Worm (Caenorhabditis elegans) whole organism, young adult: ENCODE data around the gene tag-209.

Experiments used
- D2030.7 ChIP-seq: fragments of 200-800 bp; sonication (Bioruptor generic); IDR thresholded peaks from 2 replicates; pipeline ENCODE4 v1.3.6; 2022; ENCODE audit warnings: missing genetic modification reagents, missing genetic modification characterization, missing compliant biosample characterization
- F10E7.11 ChIP-seq: sonication (generic microtip); optimal IDR thresholded peaks from 2 replicates; lab custom pipeline; 2017; ENCODE audit warnings: mild to moderate bottlenecking, missing genetic modification characterization, moderate library complexity, missing compliant biosample characterization
- F33H1.4 ChIP-seq: fragments of 200-800 bp; sonication (Bioruptor generic); IDR thresholded peaks from 2 replicates; pipeline ENCODE4 v1.3.6; 2022; ENCODE audit warnings: missing genetic modification reagents, missing genetic modification characterization, missing compliant biosample characterization
- F49E8.2 ChIP-seq: sonication (generic microtip); optimal IDR thresholded peaks from 3 replicates; lab custom pipeline; 2017; ENCODE audit warnings: missing genetic modification characterization, mild to moderate bottlenecking, missing compliant biosample characterization, antibody characterized with exemption, moderate library complexity; ENCODE audit not compliant: insufficient read depth
- F52B5.7 ChIP-seq: sonication (generic microtip); optimal IDR thresholded peaks from 2 replicates; lab custom pipeline; 2016; ENCODE audit warnings: mild to moderate bottlenecking, missing genetic modification characterization, missing compliant biosample characterization
- Y53G8AR.9 ChIP-seq: fragments of 200-800 bp; sonication (Bioruptor generic); conservative IDR thresholded peaks from 2 replicates; pipeline ENCODE4 v1.3.6; 2022; ENCODE audit warnings: missing genetic modification reagents, missing genetic modification characterization, missing compliant biosample characterization
- Y79H2A.3 ChIP-seq: fragments of 200-800 bp; sonication (Bioruptor generic); conservative IDR thresholded peaks from 2 replicates; pipeline ENCODE4 v1.3.6; 2022; ENCODE audit warnings: missing genetic modification reagents, missing genetic modification characterization, missing compliant biosample characterization
- Y95B8A.8 ChIP-seq: fragments of 200-800 bp; sonication (Bioruptor generic); IDR thresholded peaks from 2 replicates; pipeline ENCODE4 v1.3.6; 2022; ENCODE audit warnings: missing genetic modification reagents, missing genetic modification characterization, missing compliant biosample characterization
- aptf-3 ChIP-seq: fragments of 200-800 bp; sonication (Bioruptor generic); IDR thresholded peaks from 2 replicates; pipeline ENCODE4 v1.3.6; 2022; ENCODE audit warnings: missing genetic modification characterization, missing compliant biosample characterization
- athp-1 ChIP-seq: sonication (generic microtip); optimal IDR thresholded peaks from 2 replicates; lab custom pipeline; 2017; ENCODE audit warnings: mild to moderate bottlenecking, missing genetic modification characterization, missing compliant biosample characterization
- attf-5 ChIP-seq: fragments of 200-800 bp; sonication (Bioruptor generic); optimal IDR thresholded peaks from 2 replicates; lab custom pipeline; 2018; ENCODE audit warnings: mild to moderate bottlenecking, missing genetic modification characterization, missing compliant biosample characterization
- ceh-40 ChIP-seq: fragments of 200-800 bp; sonication (Bioruptor generic); IDR thresholded peaks from 2 replicates; pipeline ENCODE4 v1.3.6; 2022; ENCODE audit warnings: missing genetic modification characterization, missing compliant biosample characterization
- dox-1 ChIP-seq: fragments of 200-800 bp; sonication (Bioruptor generic); IDR thresholded peaks from 2 replicates; pipeline ENCODE4 v1.3.6; 2022; ENCODE audit warnings: missing genetic modification reagents, missing genetic modification characterization, missing compliant biosample characterization
- dpff-1 ChIP-seq: sonication (generic microtip); optimal IDR thresholded peaks from 2 replicates; lab custom pipeline; 2017; ENCODE audit warnings: mild to moderate bottlenecking, missing genetic modification characterization, missing compliant biosample characterization
- egrh-3 ChIP-seq: fragments of 200-800 bp; sonication (Bioruptor generic); IDR thresholded peaks from 2 replicates; pipeline ENCODE4 v1.3.6; 2022; ENCODE audit warnings: missing genetic modification reagents, missing genetic modification characterization, missing compliant biosample characterization
- him-1 ChIP-seq: sonication (generic microtip); optimal IDR thresholded peaks from 2 replicates; lab custom pipeline; 2016; ENCODE audit warnings: missing genotype, missing genetic modification reagents, missing genetic modification characterization, missing compliant biosample characterization
- hlh-26 ChIP-seq: fragments of 200-800 bp; sonication (Bioruptor generic); conservative IDR thresholded peaks from 2 replicates; pipeline ENCODE4 v1.3.6; 2022; ENCODE audit warnings: missing genetic modification reagents, missing genetic modification characterization, missing compliant biosample characterization
- hmg-1.2 ChIP-seq: fragments of 200-800 bp; sonication (Bioruptor generic); IDR thresholded peaks from 2 replicates; pipeline ENCODE4 v1.3.6; 2022; ENCODE audit warnings: missing genetic modification reagents, missing genetic modification characterization, missing compliant biosample characterization
- hrde-1 ChIP-seq: sonication (generic microtip); optimal IDR thresholded peaks from 2 replicates; lab custom pipeline; 2016; ENCODE audit warnings: missing genetic modification characterization, mild to moderate bottlenecking, missing compliant biosample characterization, moderate library complexity, missing genotype, missing genetic modification reagents, borderline replicate concordance
- lin-35 ChIP-seq, 3 experiments: fragments of 150-350 bp in 2 of 3; sonication (generic microtip) in 1 of 3; optimal IDR thresholded peaks; 2 replicates each; lab custom pipeline; 2014 to 2018; ENCODE audit warnings: missing biosample characterization in 3 of 3, missing genetic modification characterization in 3 of 3, missing genetic modification reagents in 3 of 3
- lin-40 ChIP-seq: sonication (generic microtip); optimal IDR thresholded peaks from 2 replicates; lab custom pipeline; 2016; ENCODE audit warnings: missing genetic modification characterization, mild to moderate bottlenecking, missing compliant biosample characterization, missing genotype, missing genetic modification reagents
- lin-54 ChIP-seq: fragments of 200-800 bp; sonication (Bioruptor generic); optimal IDR thresholded peaks from 2 replicates; lab custom pipeline; 2018; ENCODE audit warnings: mild to moderate bottlenecking, missing genetic modification characterization, missing compliant biosample characterization
- lsl-1 ChIP-seq: fragments of 200-800 bp; sonication (Bioruptor generic); optimal IDR thresholded peaks from 2 replicates; lab custom pipeline; 2018; ENCODE audit warnings: mild to moderate bottlenecking, missing genetic modification characterization, moderate library complexity, missing compliant biosample characterization
- lsy-27 ChIP-seq: sonication (generic microtip); optimal IDR thresholded peaks from 2 replicates; lab custom pipeline; 2017; ENCODE audit warnings: missing genetic modification characterization, mild to moderate bottlenecking, missing compliant biosample characterization, antibody characterized with exemption, missing genotype, borderline replicate concordance; ENCODE audit not compliant: insufficient read depth
- madf-3 ChIP-seq: fragments of 200-800 bp; sonication (Bioruptor generic); IDR thresholded peaks from 2 replicates; pipeline ENCODE4 v1.3.6; 2022; ENCODE audit warnings: missing genetic modification reagents, missing genetic modification characterization, missing compliant biosample characterization
- madf-6 ChIP-seq: fragments of 200-800 bp; sonication (Bioruptor generic); IDR thresholded peaks from 2 replicates; pipeline ENCODE4 v1.3.6; 2022; ENCODE audit warnings: missing genetic modification reagents, missing genetic modification characterization, missing compliant biosample characterization
- madf-8 ChIP-seq: fragments of 200-800 bp; sonication (Bioruptor generic); conservative IDR thresholded peaks from 2 replicates; pipeline ENCODE4 v1.3.6; 2022; ENCODE audit warnings: missing genetic modification reagents, missing genetic modification characterization, missing compliant biosample characterization
- mcd-1 ChIP-seq: fragments of 200-800 bp; sonication (Bioruptor generic); IDR thresholded peaks from 2 replicates; pipeline ENCODE4 v1.3.6; 2022; ENCODE audit warnings: missing genetic modification reagents, missing genetic modification characterization, missing compliant biosample characterization
- nfya-1 ChIP-seq: sonication (generic microtip); optimal IDR thresholded peaks from 2 replicates; lab custom pipeline; 2017; ENCODE audit warnings: antibody characterized with exemption, missing compliant biosample characterization, missing genetic modification characterization, borderline replicate concordance; ENCODE audit not compliant: insufficient read depth
- nhr-27 ChIP-seq: fragments of 200-800 bp; sonication (Bioruptor generic); optimal IDR thresholded peaks from 2 replicates; lab custom pipeline; 2018; ENCODE audit warnings: mild to moderate bottlenecking, missing genetic modification characterization, moderate library complexity, missing compliant biosample characterization
- rcor-1 ChIP-seq: fragments of 200-800 bp; sonication (Bioruptor generic); IDR thresholded peaks from 2 replicates; pipeline ENCODE4 v1.3.6; 2022; ENCODE audit warnings: missing genetic modification reagents, missing genetic modification characterization, missing compliant biosample characterization
- rec-8 ChIP-seq, 2 experiments: sonication (generic microtip); optimal IDR thresholded peaks; 2 replicates each; lab custom pipeline; 2016; ENCODE audit warnings: mild to moderate bottlenecking in 2 of 2, missing genetic modification characterization in 2 of 2, missing genetic modification reagents in 2 of 2, missing genotype in 2 of 2, missing biosample characterization in 1 of 2, missing compliant biosample characterization in 1 of 2, moderate library complexity in 1 of 2
- snpc-1.1 ChIP-seq: sonication (generic microtip); optimal IDR thresholded peaks from 2 replicates; lab custom pipeline; 2017; ENCODE audit warnings: missing genetic modification characterization, mild to moderate bottlenecking, missing compliant biosample characterization, antibody characterized with exemption, moderate library complexity, missing genotype, missing genetic modification reagents; ENCODE audit not compliant: insufficient read depth
- snpc-1.3 ChIP-seq: sonication (generic microtip); optimal IDR thresholded peaks from 2 replicates; lab custom pipeline; 2017; ENCODE audit warnings: missing genetic modification characterization, mild to moderate bottlenecking, missing compliant biosample characterization, antibody characterized with exemption, moderate library complexity, missing genotype, missing genetic modification reagents; ENCODE audit not compliant: insufficient read depth
- snpc-4 ChIP-seq, 5 experiments: fragments of 150-350 bp in 1 of 5; sonication (generic microtip) in 4 of 5; optimal IDR thresholded peaks; 2 replicates each; lab custom pipeline; 2014 to 2018; ENCODE audit warnings: missing genetic modification characterization in 5 of 5, missing biosample characterization in 3 of 5, antibody characterized with exemption in 2 of 5, mild to moderate bottlenecking in 2 of 5, missing compliant biosample characterization in 2 of 5, missing genotype in 2 of 5, moderate library complexity in 2 of 5, missing genetic modification reagents in 1 of 5
- tbx-9 ChIP-seq: sonication (generic microtip); optimal IDR thresholded peaks from 2 replicates; lab custom pipeline; 2016; ENCODE audit warnings: borderline replicate concordance, missing genetic modification characterization, inconsistent platforms, missing compliant biosample characterization
- xnd-1 ChIP-seq: sonication (generic microtip); optimal IDR thresholded peaks from 2 replicates; lab custom pipeline; 2016; ENCODE audit warnings: missing genotype, missing genetic modification reagents, missing genetic modification characterization, missing compliant biosample characterization
- zfh-2 ChIP-seq: fragments of 200-800 bp; sonication (Bioruptor generic); conservative IDR thresholded peaks from 2 replicates; pipeline ENCODE4 v1.3.6; 2022; ENCODE audit warnings: missing genetic modification reagents, missing genetic modification characterization, missing compliant biosample characterization
- ztf-28 ChIP-seq: fragments of 200-800 bp; sonication (Bioruptor generic); IDR thresholded peaks from 2 replicates; pipeline ENCODE4 v1.3.6; 2022; ENCODE audit warnings: missing genetic modification reagents, missing genetic modification characterization, missing compliant biosample characterization

The tag-209 gene

DNA sequence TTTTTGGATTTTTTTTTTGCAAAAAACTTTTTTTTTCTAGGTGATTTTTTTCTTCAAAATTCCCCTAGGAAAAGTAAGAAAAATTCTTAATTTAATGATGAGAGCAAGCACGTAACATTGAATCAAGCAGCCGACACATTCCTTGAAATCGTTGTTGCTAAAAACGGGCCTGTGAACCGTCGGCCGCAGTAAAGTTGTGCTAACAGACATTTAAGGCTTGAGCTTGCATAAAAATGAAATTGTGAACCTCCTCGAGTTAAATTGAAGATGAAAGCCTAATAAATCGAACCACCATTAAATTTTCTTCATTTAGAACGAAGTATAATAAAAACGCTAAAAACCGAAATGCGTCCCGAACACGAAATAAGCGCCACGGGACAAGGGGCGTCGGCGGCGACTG lies 19.1 kb upstream of the tag-209 start:
- TF ChIP-seq nfya-1 (tag; lab: Kevin White, UChicago) = no peak
- TF ChIP-seq Y79H2A.3 = no peak
- TF ChIP-seq ztf-28 (GFP tag; lab: Robert Waterston, UW) = no peak
- no peak for TF ChIP-seq mcd-1 (GFP tag; lab: Robert Waterston, UW)
- peak; percentile 65 for TF ChIP-seq snpc-1.1 (tag; lab: Kevin White, UChicago)
- no peak for TF ChIP-seq snpc-1.3 (tag; lab: Kevin White, UChicago)
- no peak for TF ChIP-seq madf-3 (GFP tag; lab: Robert Waterston, UW)
- TF ChIP-seq hlh-26 = no peak
- no peak for TF ChIP-seq lin-40 (tag; lab: Kevin White, UChicago)
- no peak for TF ChIP-seq xnd-1
- no peak for TF ChIP-seq F10E7.11 (tag; lab: Kevin White, UChicago)
- TF ChIP-seq snpc-4 (GFP tag; optimal IDR thresholded peaks at IDR 0.05; lab: Kevin White, UChicago) = no peak
- TF ChIP-seq snpc-4 (tag; optimal IDR thresholded peaks at IDR 0.05; lab: Kevin White, UChicago) = peak in 2 of 4 experiments; percentile 29 to 57
- TF ChIP-seq F52B5.7 (tag; lab: Kevin White, UChicago) = no peak
- TF ChIP-seq, all 124 proteins: peak for 2

DNA sequence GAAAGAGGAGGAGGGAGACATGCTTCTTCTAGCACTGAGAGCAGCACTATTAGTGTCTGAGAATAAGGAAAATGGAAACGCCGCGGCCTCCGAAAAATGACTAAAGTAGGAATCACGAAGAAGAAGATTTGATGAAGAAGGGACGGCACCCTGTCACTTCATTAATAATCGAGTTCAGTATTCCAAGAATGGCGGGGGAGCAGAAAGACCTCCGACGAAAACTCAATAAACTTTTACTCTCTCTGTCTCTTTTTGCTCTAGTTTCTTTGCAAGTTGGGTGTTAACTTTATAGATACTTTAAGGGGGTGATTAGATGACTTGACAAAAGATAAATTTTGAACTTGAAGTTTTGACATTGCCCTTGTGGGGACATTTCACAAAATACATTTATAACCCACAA lies 17.8 kb upstream of the tag-209 start:
- peak; percentile 48; the same call in 1 of the 2 replicates for TF ChIP-seq zfh-2 (GFP tag; lab: Robert Waterston, UW)
- no peak for TF ChIP-seq athp-1

DNA sequence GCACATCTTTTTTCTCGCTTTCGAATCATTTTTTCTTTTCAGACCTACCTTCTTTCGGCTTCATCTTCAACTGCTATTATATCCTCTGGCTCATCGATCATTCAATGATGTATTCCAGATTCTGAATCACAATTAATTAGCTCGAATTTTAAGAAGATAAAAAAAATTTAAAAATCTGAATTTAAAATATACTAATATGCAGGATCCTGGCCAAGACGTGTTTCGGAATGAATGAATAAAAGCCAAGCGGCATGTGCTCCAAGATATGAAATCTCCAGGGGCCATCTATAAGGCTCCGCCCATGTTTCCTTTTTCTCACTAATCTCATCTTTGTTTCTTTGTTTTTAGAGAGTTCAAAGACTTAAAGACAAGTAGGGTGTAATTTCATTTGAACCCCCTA lies 9.1 kb upstream of the tag-209 start, which contains the start of gene mpz-1:
Gene mpz-1 (minus strand): TSS at position 101 of the 400 bp plus-strand sequence.
- no peak for TF ChIP-seq athp-1
- TF ChIP-seq egrh-3 (GFP tag; lab: Robert Waterston, UW) = no peak
- TF ChIP-seq dox-1 (GFP tag; lab: Robert Waterston, UW) = no peak
- TF ChIP-seq rec-8 (tag; optimal IDR thresholded peaks at IDR 0.05; lab: Kevin White, UChicago) = no peak
- TF ChIP-seq nhr-27 (tag; lab: Kevin White, UChicago) = no peak
- TF ChIP-seq hrde-1 (tag; lab: Kevin White, UChicago) = peak; percentile 51
- TF ChIP-seq lin-54 (GFP tag; lab: Kevin White, UChicago) = no peak
- TF ChIP-seq aptf-3 (GFP tag; lab: Robert Waterston, UW) = no peak
- TF ChIP-seq lsy-27 (tag; lab: Kevin White, UChicago) = no peak
- peak; percentile 9 for TF ChIP-seq xnd-1
- TF ChIP-seq attf-5 (GFP tag; lab: Kevin White, UChicago) = no peak

DNA sequence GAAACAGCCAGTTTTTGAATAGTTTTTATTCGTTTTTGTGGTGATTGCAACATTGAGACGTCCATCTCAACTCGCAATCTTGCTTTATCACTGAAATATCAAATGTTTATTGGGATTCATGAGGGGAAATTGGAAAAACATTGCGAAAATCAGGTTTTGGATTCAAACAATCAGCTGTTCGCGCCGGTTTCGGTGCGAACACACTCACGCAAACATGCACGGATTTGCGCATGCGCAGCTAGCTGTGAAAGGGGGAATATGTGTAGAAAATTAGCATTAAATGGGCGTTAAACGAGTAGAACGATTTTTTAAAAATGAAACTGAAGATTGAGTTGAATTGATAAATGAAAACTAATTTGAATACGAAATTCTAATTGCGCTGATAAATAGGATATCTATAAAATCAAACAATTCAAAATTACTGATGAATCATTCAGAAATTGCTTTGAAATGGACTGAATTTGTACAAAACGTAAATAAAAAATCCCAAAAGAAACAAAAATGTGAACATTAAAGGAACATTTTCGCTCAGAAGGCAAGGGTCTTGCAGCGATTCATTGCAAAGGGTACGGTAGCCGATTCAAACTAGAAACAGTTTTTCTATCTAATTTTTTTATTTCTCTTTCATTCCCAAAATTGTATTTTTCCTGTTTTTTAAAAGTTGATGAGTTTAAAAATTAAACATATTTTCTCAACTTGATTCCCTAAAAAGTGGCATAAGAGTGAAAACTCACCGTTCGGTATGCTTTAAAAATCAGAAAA lies 3.7 kb upstream of the tag-209 start, which contains the start of gene ect-2:
Gene ect-2 (minus strand): TSS at position 762 of the 762 bp plus-strand sequence.
- TF ChIP-seq D2030.7 (GFP tag; lab: Robert Waterston, UW) (peak; percentile 60), xnd-1 (peak; percentile 73), madf-6 (GFP tag; lab: Robert Waterston, UW) (peak; percentile 92), mcd-1 (GFP tag; lab: Robert Waterston, UW) (0 out of 2 replicates have a peak, but pooled peaks have one; percentile 8), lsl-1 (GFP tag; lab: Kevin White, UChicago) (peak; percentile 93), egrh-3 (GFP tag; lab: Robert Waterston, UW) (no peak), ceh-40 (GFP tag; lab: Robert Waterston, UW) (no peak), lin-35 (GFP tag; optimal IDR thresholded peaks at IDR 0.05; lab: Kevin White, UChicago) (peak in 1 of 3 experiments; percentile 9), hmg-1.2 (GFP tag; lab: Robert Waterston, UW) (no peak), F49E8.2 (tag; lab: Kevin White, UChicago) (peak; percentile 25), rcor-1 (0 out of 2 replicates have a peak, but pooled peaks have one; percentile 14), Y95B8A.8 (no peak), F33H1.4 (GFP tag; lab: Robert Waterston, UW) (peak; percentile 90), Y53G8AR.9 (no peak), dpff-1 (tag; lab: Kevin White, UChicago) (no peak), madf-8 (peak; percentile 77), him-1 (tag; lab: Kevin White, UChicago) (peak; percentile 23), tbx-9 (tag; lab: Kevin White, UChicago) (no peak)
